Worm (Caenorhabditis elegans) whole organism, late embryonic: ENCODE measurements around the gene C30A5.16.

ENCODE experiments used
- K09A11.1 ChIP-seq: sonication (generic microtip); optimal IDR thresholded peaks from 2 replicates; lab custom pipeline; 2017; ENCODE audit warnings: antibody characterized with exemption, mild to moderate bottlenecking, missing genetic modification characterization, missing compliant biosample characterization; ENCODE audit not compliant: insufficient read depth
- che-1 ChIP-seq: sonication (generic microtip); optimal IDR thresholded peaks from 2 replicates; lab custom pipeline; 2016; ENCODE audit warnings: mild to moderate bottlenecking, missing genetic modification characterization, missing compliant biosample characterization
- elt-2 ChIP-seq: sonication (generic microtip); optimal IDR thresholded peaks from 2 replicates; lab custom pipeline; 2016; ENCODE audit warnings: missing genetic modification reagents, missing genetic modification characterization, missing compliant biosample characterization
- elt-4 ChIP-seq: sonication (generic microtip); optimal IDR thresholded peaks from 2 replicates; lab custom pipeline; 2016; ENCODE audit warnings: missing genetic modification characterization, missing compliant biosample characterization
- fkh-10 ChIP-seq: fragments of 150-350 bp; optimal IDR thresholded peaks from 2 replicates; lab custom pipeline; 2014; ENCODE audit warnings: missing biosample characterization, missing genetic modification reagents, missing genetic modification characterization
- gmeb-2 ChIP-seq: sonication (generic microtip); optimal IDR thresholded peaks from 2 replicates; lab custom pipeline; 2016; ENCODE audit warnings: missing genetic modification characterization, inconsistent platforms, missing compliant biosample characterization
- nhr-11 ChIP-seq: fragments of 150-350 bp; optimal IDR thresholded peaks from 2 replicates; lab custom pipeline; 2014; ENCODE audit warnings: missing biosample characterization, missing genetic modification characterization
- pha-2 ChIP-seq: sonication (generic microtip); optimal IDR thresholded peaks from 2 replicates; lab custom pipeline; 2017; ENCODE audit warnings: mild to moderate bottlenecking, missing genetic modification characterization, missing compliant biosample characterization
- sdc-2 ChIP-seq: sonication (generic microtip); optimal IDR thresholded peaks from 2 replicates; lab custom pipeline; 2016; ENCODE audit warnings: missing genotype, missing genetic modification characterization, missing compliant biosample characterization

DNA sequence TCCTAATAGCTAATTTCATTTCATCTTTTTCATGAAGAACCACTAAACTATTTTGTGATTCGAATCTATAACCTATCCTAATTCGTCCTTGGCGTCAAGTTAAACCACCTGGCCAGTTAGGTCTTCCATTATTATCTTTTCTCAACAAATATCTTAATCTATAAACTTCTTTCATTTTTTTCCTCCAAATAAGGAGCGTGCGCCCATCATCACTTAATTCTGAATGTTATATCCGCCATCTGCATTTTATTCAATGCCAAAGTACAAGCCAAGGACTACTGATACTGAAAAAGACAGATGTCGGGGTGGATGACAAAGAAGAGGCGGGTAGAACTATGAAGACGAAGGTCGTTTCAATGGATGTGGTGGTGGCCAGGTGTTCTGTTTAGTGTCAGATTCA lies 10.9 kb downstream of the C30A5.16 start:
- TF ChIP-seq pha-2 (tag; lab: Kevin White, UChicago), result no peak
- no peak for TF ChIP-seq gmeb-2 (tag; lab: Kevin White, UChicago)
- no peak for TF ChIP-seq fkh-10 (GFP tag; lab: Kevin White, UChicago)
- TF ChIP-seq che-1 (tag; lab: Kevin White, UChicago), result no peak
- no peak for TF ChIP-seq elt-4 (tag; lab: Kevin White, UChicago)
- TF ChIP-seq elt-2 (tag; lab: Kevin White, UChicago), result no peak
- no peak for TF ChIP-seq K09A11.1 (tag; lab: Kevin White, UChicago)
- TF ChIP-seq nhr-11 (tag; lab: Kevin White, UChicago), result no peak
- TF ChIP-seq sdc-2 (tag; lab: Kevin White, UChicago), result no peak
